Worm (Caenorhabditis elegans): ENCODE data around the gene F52H2.5.

Gene F52H2.5

DNA sequence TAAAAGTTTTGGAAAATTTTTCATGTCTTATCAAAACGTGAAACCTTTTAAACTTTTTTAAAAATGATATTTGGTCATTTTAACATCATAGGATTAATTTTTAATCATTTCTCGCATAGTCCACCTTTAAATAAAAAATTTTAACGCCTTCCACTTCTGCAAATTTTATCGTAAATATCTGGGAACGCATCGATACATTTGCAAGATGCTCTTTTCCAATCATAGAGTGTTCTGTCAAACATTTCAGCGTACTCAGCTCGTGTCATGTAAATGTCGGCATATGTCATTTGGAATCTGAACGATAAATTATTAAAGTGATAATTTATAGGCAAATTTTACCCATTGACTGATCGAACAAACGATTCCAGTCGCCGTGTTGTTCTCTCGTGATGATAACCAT lies at the start of gene F52H2.5:
Gene F52H2.5, minus strand, starts transcription at position 101 of the 400 bp plus-strand sequence.
- no peak for TF ChIP-seq pes-1 (GFP tag; IDR thresholded peaks at IDR 0.05)
- TF ChIP-seq scrt-1 (GFP tag; IDR thresholded peaks at IDR 0.05): no peak
- no peak for TF ChIP-seq tbx-11 (GFP tag; IDR thresholded peaks at IDR 0.05)
- no peak for TF ChIP-seq ceh-13 (GFP tag; optimal IDR thresholded peaks at IDR 0.05)
- TF ChIP-seq tra-4 (tag; optimal IDR thresholded peaks at IDR 0.05): no peak
- TF ChIP-seq F13C5.2 (tag; optimal IDR thresholded peaks at IDR 0.05): no peak
- no peak for TF ChIP-seq ama-1 (optimal IDR thresholded peaks at IDR 0.05)
- no peak for TF ChIP-seq ets-7 (tag; optimal IDR thresholded peaks at IDR 0.05)
- no peak for TF ChIP-seq tbx-37 (GFP tag; conservative IDR thresholded peaks at IDR 0.05)
- no peak for TF ChIP-seq sea-1 (GFP tag; conservative IDR thresholded peaks at IDR 0.05)
- TF ChIP-seq aly-1 (tag; optimal IDR thresholded peaks at IDR 0.05): no peak

ce11 chrX:2607522-2608278 lies 47.8 kb upstream of the F52H2.5 start, which contains the start of gene T03G6.1:
Gene T03G6.1, plus strand, starts transcription at chrX:2608228.
- TF ChIP-seq ceh-36 (tag; optimal IDR thresholded peaks at IDR 0.05) (no peak), scrt-1 (GFP tag; IDR thresholded peaks at IDR 0.05) (no peak), ets-7 (tag; optimal IDR thresholded peaks at IDR 0.05) (no peak), pes-1 (GFP tag; IDR thresholded peaks at IDR 0.05) (no peak), hnd-1 (tag; optimal IDR thresholded peaks at IDR 0.05) (no peak), aly-1 (tag; optimal IDR thresholded peaks at IDR 0.05) (no peak), hmbx-1 (tag; optimal IDR thresholded peaks at IDR 0.05) (no peak), sea-1 (GFP tag; conservative IDR thresholded peaks at IDR 0.05) (no peak), ceh-13 (GFP tag; optimal IDR thresholded peaks at IDR 0.05) (no peak)

ce11 chrX:2604358-2605016 lies 44.6 kb upstream of the F52H2.5 start:
- TF ChIP-seq hmg-4 (GFP tag; optimal IDR thresholded peaks at IDR 0.05) (no peak), hmbx-1 (tag; optimal IDR thresholded peaks at IDR 0.05) (no peak), ets-7 (tag; optimal IDR thresholded peaks at IDR 0.05) (no peak), ceh-13 (GFP tag; optimal IDR thresholded peaks at IDR 0.05) (no peak), scrt-1 (GFP tag; IDR thresholded peaks at IDR 0.05) (no peak), tbx-37 (GFP tag; conservative IDR thresholded peaks at IDR 0.05) (no peak), tbx-11 (GFP tag; IDR thresholded peaks at IDR 0.05) (no peak), hnd-1 (tag; optimal IDR thresholded peaks at IDR 0.05) (no peak), ceh-36 (tag; optimal IDR thresholded peaks at IDR 0.05) (no peak), pes-1 (GFP tag; IDR thresholded peaks at IDR 0.05) (no peak), tra-4 (tag; optimal IDR thresholded peaks at IDR 0.05) (no peak), F13C5.2 (tag; optimal IDR thresholded peaks at IDR 0.05) (no peak), aly-1 (tag; optimal IDR thresholded peaks at IDR 0.05) (no peak), flt-1 (GFP tag; IDR thresholded peaks at IDR 0.05) (no peak), B0310.2 (tag; optimal IDR thresholded peaks at IDR 0.05) (no peak)

DNA sequence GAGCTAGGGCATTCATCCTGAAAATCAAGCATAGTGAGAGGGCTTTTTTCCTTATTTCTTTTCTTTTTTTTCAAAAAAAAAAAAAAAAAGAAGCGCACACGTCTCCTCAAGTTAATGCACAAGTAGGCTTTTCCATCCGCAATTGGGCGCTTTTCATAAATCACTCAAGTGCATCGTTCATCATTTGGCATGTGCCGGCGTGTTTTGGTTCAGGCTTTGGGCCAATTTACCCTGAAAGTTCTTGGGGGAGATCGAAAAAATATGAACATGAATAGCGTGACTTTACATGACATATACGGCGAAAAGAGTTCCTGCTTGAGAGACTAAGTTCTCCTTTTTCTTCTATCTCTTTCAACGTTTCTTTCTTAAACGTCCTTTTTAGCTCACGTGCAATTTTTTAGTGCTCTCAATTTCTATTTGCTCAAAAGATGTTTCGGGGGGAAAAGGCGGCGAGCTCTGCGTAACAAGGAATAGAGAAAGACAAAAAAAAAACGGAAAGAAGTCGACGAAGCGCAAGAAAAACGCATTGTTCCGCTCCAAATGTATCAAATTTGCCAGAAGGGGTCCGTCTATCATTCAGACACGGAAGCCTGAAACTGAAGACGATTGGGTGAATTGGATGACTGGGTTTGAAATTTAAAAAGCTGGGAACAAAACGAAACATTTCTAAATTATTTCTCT lies 41.3 kb upstream of the F52H2.5 start:
- TF ChIP-seq ceh-13 (GFP tag; optimal IDR thresholded peaks at IDR 0.05) (no peak), sea-1 (GFP tag; conservative IDR thresholded peaks at IDR 0.05) (no peak), scrt-1 (GFP tag; IDR thresholded peaks at IDR 0.05) (no peak), hnd-1 (tag; optimal IDR thresholded peaks at IDR 0.05) (no peak), ets-7 (tag; optimal IDR thresholded peaks at IDR 0.05) (no peak), B0310.2 (tag; optimal IDR thresholded peaks at IDR 0.05) (no peak)

- TF ChIP-seq scrt-1 (GFP tag; IDR thresholded peaks at IDR 0.05) (0 out of 2 replicates have a peak, but pooled peaks have one; percentile 15), tbx-37 (GFP tag; conservative IDR thresholded peaks at IDR 0.05) (no peak), hnd-1 (tag; optimal IDR thresholded peaks at IDR 0.05) (no peak), hmg-4 (GFP tag; optimal IDR thresholded peaks at IDR 0.05) (peak; percentile 52), F13C5.2 (tag; optimal IDR thresholded peaks at IDR 0.05) (peak; percentile 45), tra-4 (tag; optimal IDR thresholded peaks at IDR 0.05) (no peak), ama-1 (optimal IDR thresholded peaks at IDR 0.05) (no peak), ceh-13 (GFP tag; optimal IDR thresholded peaks at IDR 0.05) (no peak)
Observed at ce11 chrX:2598833-2599279, 39.0 kb upstream of the F52H2.5 start.

- TF ChIP-seq hnd-1 (tag; optimal IDR thresholded peaks at IDR 0.05) (no peak), flt-1 (GFP tag; IDR thresholded peaks at IDR 0.05) (no peak), tbx-37 (GFP tag; conservative IDR thresholded peaks at IDR 0.05) (no peak), aly-1 (tag; optimal IDR thresholded peaks at IDR 0.05) (no peak), F13C5.2 (tag; optimal IDR thresholded peaks at IDR 0.05) (no peak), ama-1 (optimal IDR thresholded peaks at IDR 0.05) (no peak), hmbx-1 (tag; optimal IDR thresholded peaks at IDR 0.05) (no peak), scrt-1 (GFP tag; IDR thresholded peaks at IDR 0.05) (no peak), B0310.2 (tag; optimal IDR thresholded peaks at IDR 0.05) (no peak), hmg-4 (GFP tag; optimal IDR thresholded peaks at IDR 0.05) (no peak), ets-7 (tag; optimal IDR thresholded peaks at IDR 0.05) (no peak), tbx-11 (GFP tag; IDR thresholded peaks at IDR 0.05) (no peak), ceh-36 (tag; optimal IDR thresholded peaks at IDR 0.05) (no peak), tra-4 (tag; optimal IDR thresholded peaks at IDR 0.05) (no peak), pes-1 (GFP tag; IDR thresholded peaks at IDR 0.05) (no peak)
Observed at ce11 chrX:2596605-2597004, 36.7 kb upstream of the F52H2.5 start.

- no peak for TF ChIP-seq tra-4 (tag; optimal IDR thresholded peaks at IDR 0.05)
Observed at ce11 chrX:2595757-2596059, 35.8 kb upstream of the F52H2.5 start.
